Fruit fly (Drosophila melanogaster): ENCODE data around the gene CG15564.

Gene CG15564

DNA sequence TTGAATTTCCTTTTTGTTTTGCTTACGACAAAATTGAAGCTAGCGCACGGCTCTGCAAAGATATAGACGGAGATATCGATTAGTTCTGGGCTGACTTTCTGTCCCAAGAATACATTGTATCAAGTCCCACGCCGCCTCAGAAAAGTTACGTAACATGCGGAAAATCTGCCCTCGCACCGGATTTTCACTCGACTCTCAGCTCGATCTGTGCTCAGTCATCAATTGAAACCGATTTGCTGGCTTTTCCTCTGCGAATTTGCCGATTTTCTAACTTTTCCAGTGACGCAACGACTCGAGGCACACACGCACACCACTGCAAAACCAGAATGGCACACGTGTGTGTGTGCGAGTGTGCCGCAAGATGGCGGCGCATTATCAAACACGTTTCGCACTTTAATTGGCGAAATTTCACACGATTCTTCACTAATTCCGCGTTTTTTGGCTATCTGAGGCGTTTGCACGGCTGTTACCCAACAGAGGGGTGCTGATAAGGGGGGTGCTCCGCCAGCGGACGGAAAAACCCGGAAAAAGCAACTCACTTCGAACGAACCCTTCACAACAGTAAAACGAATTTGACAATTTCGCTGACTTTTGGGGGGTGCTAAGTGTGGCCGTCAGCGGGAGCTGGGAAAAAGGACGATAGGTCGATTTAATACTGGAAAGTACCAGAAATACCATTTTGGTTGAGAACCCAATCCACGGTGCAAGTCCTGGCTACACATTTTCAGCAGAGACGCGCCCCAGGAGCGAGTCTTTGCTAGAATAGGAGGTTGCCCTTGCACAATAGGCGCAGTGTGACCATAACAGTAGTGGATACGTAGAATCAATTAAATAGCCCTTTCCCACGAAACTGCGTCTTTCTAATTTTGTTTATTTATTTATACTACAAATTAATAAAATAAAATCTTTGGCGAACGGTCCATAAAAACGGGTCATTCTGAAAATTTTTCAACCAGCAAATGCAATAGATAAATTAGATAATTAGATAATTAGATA is 15.9 kb downstream of the CG15564 start, which contains the start of gene ATPsynC (continued):
- peak; percentile 9 for TF ChIP-seq CG8290 (GFP tag; optimal IDR thresholded peaks at IDR 0.05)
- peak in 1 of 2 experiments; percentile 93 for TF ChIP-seq CG8290 (tag; optimal IDR thresholded peaks at IDR 0.05)
- no peak for TF ChIP-seq CG10654 (GFP tag; optimal IDR thresholded peaks at IDR 0.05)
- TF ChIP-seq CG8765 (GFP tag; IDR thresholded peaks at IDR 0.05): no peak
- TF ChIP-seq crol (GFP tag; IDR thresholded peaks at IDR 0.05): no peak
- TF ChIP-seq z (GFP tag; IDR thresholded peaks at IDR 0.05): no peak
- TF ChIP-seq Drgx (GFP tag; IDR thresholded peaks at IDR 0.05): no peak
- TF ChIP-seq cad (GFP tag; optimal IDR thresholded peaks at IDR 0.05): no peak
- no peak for TF ChIP-seq chm (GFP tag; IDR thresholded peaks at IDR 0.05)
- no peak for TF ChIP-seq zfh1 (GFP tag; IDR thresholded peaks at IDR 0.05)
- no peak for TF ChIP-seq fd96Cb (tag; optimal IDR thresholded peaks at IDR 0.05)
- TF ChIP-seq Fer2 (tag; optimal IDR thresholded peaks at IDR 0.05): no peak
- no peak for TF ChIP-seq row (GFP tag; IDR thresholded peaks at IDR 0.05)
- no peak for TF ChIP-seq CG2889 (GFP tag; IDR thresholded peaks at IDR 0.05)
- peak; percentile 69 for TF ChIP-seq NC2β (GFP tag; optimal IDR thresholded peaks at IDR 0.05)
- TF ChIP-seq ranshi (GFP tag; IDR thresholded peaks at IDR 0.05): no peak
- peak; percentile 55 for TF ChIP-seq Myb (GFP tag; optimal IDR thresholded peaks at IDR 0.05)
- peak; percentile 91 for TF ChIP-seq CG30020 (tag; optimal IDR thresholded peaks at IDR 0.05)
- TF ChIP-seq CG11398 (GFP tag; optimal IDR thresholded peaks at IDR 0.05): peak; percentile 61
- peak; percentile 99 for TF ChIP-seq CG7357 (GFP tag; IDR thresholded peaks at IDR 0.05)
- peak; percentile 45 for TF ChIP-seq B-H2 (GFP tag; optimal IDR thresholded peaks at IDR 0.05)
- peak; percentile 93 for TF ChIP-seq az2 (GFP tag; optimal IDR thresholded peaks at IDR 0.05)
- peak; percentile 39 for TF ChIP-seq dm (GFP tag; optimal IDR thresholded peaks at IDR 0.05)
- no peak for TF ChIP-seq CG10959 (GFP tag; IDR thresholded peaks at IDR 0.05)
- TF ChIP-seq aop (GFP tag; IDR thresholded peaks at IDR 0.05): no peak
- TF ChIP-seq MBD-R2 (GFP tag; IDR thresholded peaks at IDR 0.05): no peak
- TF ChIP-seq lmd (GFP tag; IDR thresholded peaks at IDR 0.05): no peak
- no peak for TF ChIP-seq eve (GFP tag; optimal IDR thresholded peaks at IDR 0.05)
- TF ChIP-seq CG3838 (GFP tag; optimal IDR thresholded peaks at IDR 0.05): no peak
- no peak for TF ChIP-seq hbn (GFP tag; IDR thresholded peaks at IDR 0.05; ENCODE audit: partially characterized antibody)
- no peak for TF ChIP-seq Awh (GFP tag; IDR thresholded peaks at IDR 0.05)
- TF ChIP-seq lov (optimal IDR thresholded peaks at IDR 0.05): no peak
- no peak for TF ChIP-seq lov (GFP tag; IDR thresholded peaks at IDR 0.05)
- peak; percentile 40 for TF ChIP-seq onecut (GFP tag; IDR thresholded peaks at IDR 0.05)
- TF ChIP-seq CG32532 (GFP tag; IDR thresholded peaks at IDR 0.05): no peak
- TF ChIP-seq Dip2 (GFP tag; IDR thresholded peaks at IDR 0.05): no peak
- peak; percentile 3 for TF ChIP-seq CG33557 (GFP tag; optimal IDR thresholded peaks at IDR 0.05)
- TF ChIP-seq CG6683 (GFP tag; optimal IDR thresholded peaks at IDR 0.05): peak; percentile 25
- no peak for TF ChIP-seq kay (GFP tag; optimal IDR thresholded peaks at IDR 0.05)
- peak; percentile 27 for TF ChIP-seq ems (GFP tag; optimal IDR thresholded peaks at IDR 0.05)
- TF ChIP-seq p53 (GFP tag; optimal IDR thresholded peaks at IDR 0.05): peak; percentile 67
- peak; percentile 15 for TF ChIP-seq yki (optimal IDR thresholded peaks at IDR 0.05)
- no peak for TF ChIP-seq klu (GFP tag; IDR thresholded peaks at IDR 0.05)
- TF ChIP-seq CG6791 (GFP tag; IDR thresholded peaks at IDR 0.05; ENCODE audit: partially characterized antibody): no peak
- no peak for TF ChIP-seq CkIIα-i1 (GFP tag; IDR thresholded peaks at IDR 0.05)
- no peak for TF ChIP-seq crc (GFP tag; optimal IDR thresholded peaks at IDR 0.05)
- no peak for TF ChIP-seq Oli (tag; optimal IDR thresholded peaks at IDR 0.05)
- TF ChIP-seq tin (GFP tag; optimal IDR thresholded peaks at IDR 0.05): peak; percentile 31
- TF ChIP-seq Ets65A (GFP tag): peak; percentile 69
- no peak for TF ChIP-seq bowl (GFP tag; IDR thresholded peaks at IDR 0.05)
- TF ChIP-seq chn (GFP tag; optimal IDR thresholded peaks at IDR 0.05): peak; percentile 68
- TF ChIP-seq pfk (GFP tag; optimal IDR thresholded peaks at IDR 0.05): no peak

All from whole organism, embryonic.